Worm (Caenorhabditis elegans): ENCODE measurements around the gene C37C3.11.

C37C3.11 gene

ce11 chrV:7876881-7877475 lies 12.4 kb upstream of the C37C3.11 start, which contains the start of gene F40A3.3:
Gene F40A3.3, plus strand, starts transcription at chrV:7877444.
- no peak for TF ChIP-seq ztf-23 (GFP tag; IDR thresholded peaks at IDR 0.05)
- TF ChIP-seq ztf-29 (GFP tag; IDR thresholded peaks at IDR 0.05) = no peak
- no peak for TF ChIP-seq klf-2 (GFP tag; conservative IDR thresholded peaks at IDR 0.05)
- TF ChIP-seq ref-1 (GFP tag; conservative IDR thresholded peaks at IDR 0.05) = no peak
- TF ChIP-seq cog-1 (tag; optimal IDR thresholded peaks at IDR 0.05) = no peak
- TF ChIP-seq flt-1 (GFP tag; IDR thresholded peaks at IDR 0.05) = no peak
- no peak for TF ChIP-seq med-1 (GFP tag; optimal IDR thresholded peaks at IDR 0.05; ENCODE audit: insufficient read depth)
- TF ChIP-seq T22C8.4 (GFP tag; IDR thresholded peaks at IDR 0.05) = no peak
- TF ChIP-seq tab-1 (GFP tag; IDR thresholded peaks at IDR 0.05) = no peak

- TF ChIP-seq ztf-29 (GFP tag; IDR thresholded peaks at IDR 0.05) (no peak), T22C8.4 (GFP tag; IDR thresholded peaks at IDR 0.05) (no peak), ref-1 (GFP tag; conservative IDR thresholded peaks at IDR 0.05) (no peak), med-1 (GFP tag; optimal IDR thresholded peaks at IDR 0.05; ENCODE audit: insufficient read depth) (no peak), flt-1 (GFP tag; IDR thresholded peaks at IDR 0.05) (no peak), cog-1 (tag; optimal IDR thresholded peaks at IDR 0.05) (no peak), klf-2 (GFP tag; conservative IDR thresholded peaks at IDR 0.05) (no peak), ztf-23 (GFP tag; IDR thresholded peaks at IDR 0.05) (no peak), tab-1 (GFP tag; IDR thresholded peaks at IDR 0.05) (no peak)
Measured at ce11 chrV:7875456-7875855, 10.9 kb upstream of the C37C3.11 start, which contains the start of gene F40A3.4. Gene F40A3.4, plus strand, starts transcription at chrV:7875756.

ce11 chrV:7872945-7873344 lies 8.4 kb upstream of the C37C3.11 start:
- TF ChIP-seq flt-1 (GFP tag; IDR thresholded peaks at IDR 0.05) (no peak), ztf-23 (GFP tag; IDR thresholded peaks at IDR 0.05) (no peak), T22C8.4 (GFP tag; IDR thresholded peaks at IDR 0.05) (no peak), ztf-29 (GFP tag; IDR thresholded peaks at IDR 0.05) (no peak), cog-1 (tag; optimal IDR thresholded peaks at IDR 0.05) (no peak), med-1 (GFP tag; optimal IDR thresholded peaks at IDR 0.05; ENCODE audit: insufficient read depth) (no peak), tab-1 (GFP tag; IDR thresholded peaks at IDR 0.05) (no peak), ref-1 (GFP tag; conservative IDR thresholded peaks at IDR 0.05) (no peak), klf-2 (GFP tag; conservative IDR thresholded peaks at IDR 0.05) (no peak)

- TF ChIP-seq tab-1 (GFP tag; IDR thresholded peaks at IDR 0.05) (no peak), cog-1 (tag; optimal IDR thresholded peaks at IDR 0.05) (no peak), klf-2 (GFP tag; conservative IDR thresholded peaks at IDR 0.05) (no peak), T22C8.4 (GFP tag; IDR thresholded peaks at IDR 0.05) (no peak), ztf-23 (GFP tag; IDR thresholded peaks at IDR 0.05) (no peak), ztf-29 (GFP tag; IDR thresholded peaks at IDR 0.05) (no peak), flt-1 (GFP tag; IDR thresholded peaks at IDR 0.05) (no peak), med-1 (GFP tag; optimal IDR thresholded peaks at IDR 0.05; ENCODE audit: insufficient read depth) (no peak), ref-1 (GFP tag; conservative IDR thresholded peaks at IDR 0.05) (no peak)
Measured at ce11 chrV:7870707-7871106, 6.1 kb upstream of the C37C3.11 start, which contains the start of gene nipi-4. Gene nipi-4, minus strand, starts transcription at chrV:7870807.

- TF ChIP-seq flt-1 (GFP tag; IDR thresholded peaks at IDR 0.05) (no peak), ztf-29 (GFP tag; IDR thresholded peaks at IDR 0.05) (no peak), cog-1 (tag; optimal IDR thresholded peaks at IDR 0.05) (no peak), klf-2 (GFP tag; conservative IDR thresholded peaks at IDR 0.05) (no peak), ztf-23 (GFP tag; IDR thresholded peaks at IDR 0.05) (no peak), ref-1 (GFP tag; conservative IDR thresholded peaks at IDR 0.05) (no peak), med-1 (GFP tag; optimal IDR thresholded peaks at IDR 0.05; ENCODE audit: insufficient read depth) (no peak), tab-1 (GFP tag; IDR thresholded peaks at IDR 0.05) (no peak), T22C8.4 (GFP tag; IDR thresholded peaks at IDR 0.05) (no peak)
Measured at ce11 chrV:7863020-7863523, 1.5 kb downstream of the C37C3.11 start, which contains the start of gene C37C3.10. Gene C37C3.10, minus strand, starts transcription at chrV:7863070.

- TF ChIP-seq ref-1 (GFP tag; conservative IDR thresholded peaks at IDR 0.05) (no peak), cog-1 (tag; optimal IDR thresholded peaks at IDR 0.05) (no peak), tab-1 (GFP tag; IDR thresholded peaks at IDR 0.05) (no peak), klf-2 (GFP tag; conservative IDR thresholded peaks at IDR 0.05) (no peak), flt-1 (GFP tag; IDR thresholded peaks at IDR 0.05) (no peak), T22C8.4 (GFP tag; IDR thresholded peaks at IDR 0.05) (no peak), ztf-23 (GFP tag; IDR thresholded peaks at IDR 0.05) (no peak), ztf-29 (GFP tag; IDR thresholded peaks at IDR 0.05) (no peak), med-1 (GFP tag; optimal IDR thresholded peaks at IDR 0.05; ENCODE audit: insufficient read depth) (no peak)
Measured at ce11 chrV:7861792-7862191, 2.8 kb downstream of the C37C3.11 start, which contains the start of gene C37C3.17. Gene C37C3.17, minus strand, starts transcription at chrV:7861892.

ce11 chrV:7857931-7858330 lies 6.6 kb downstream of the C37C3.11 start, which contains the start of gene C37C3.1:
Gene C37C3.1, plus strand, starts transcription at chrV:7857963.
- TF ChIP-seq med-1 (GFP tag; optimal IDR thresholded peaks at IDR 0.05; ENCODE audit: insufficient read depth) = no peak
- TF ChIP-seq klf-2 (GFP tag; conservative IDR thresholded peaks at IDR 0.05) = no peak
- no peak for TF ChIP-seq ztf-23 (GFP tag; IDR thresholded peaks at IDR 0.05)
- no peak for TF ChIP-seq ref-1 (GFP tag; conservative IDR thresholded peaks at IDR 0.05)
- no peak for TF ChIP-seq ztf-29 (GFP tag; IDR thresholded peaks at IDR 0.05)

- no peak for TF ChIP-seq klf-2 (GFP tag; conservative IDR thresholded peaks at IDR 0.05)
- no peak for TF ChIP-seq med-1 (GFP tag; optimal IDR thresholded peaks at IDR 0.05; ENCODE audit: insufficient read depth)
- TF ChIP-seq ztf-29 (GFP tag; IDR thresholded peaks at IDR 0.05) = no peak
- TF ChIP-seq tab-1 (GFP tag; IDR thresholded peaks at IDR 0.05) = no peak
- TF ChIP-seq ref-1 (GFP tag; conservative IDR thresholded peaks at IDR 0.05) = no peak
- no peak for TF ChIP-seq flt-1 (GFP tag; IDR thresholded peaks at IDR 0.05)
- no peak for TF ChIP-seq ztf-23 (GFP tag; IDR thresholded peaks at IDR 0.05)
- no peak for TF ChIP-seq T22C8.4 (GFP tag; IDR thresholded peaks at IDR 0.05)
- no peak for TF ChIP-seq cog-1 (tag; optimal IDR thresholded peaks at IDR 0.05)
Measured at ce11 chrV:7856641-7857040, 7.9 kb downstream of the C37C3.11 start.

ce11 chrV:7855382-7855994 lies 9.1 kb downstream of the C37C3.11 start, which contains the start of gene C37C3.2:
Gene C37C3.2, plus strand, starts transcription at chrV:7855944.
- TF ChIP-seq T22C8.4 (GFP tag; IDR thresholded peaks at IDR 0.05) (no peak), ref-1 (GFP tag; conservative IDR thresholded peaks at IDR 0.05) (no peak)

Data from whole organism, midembryonic.